Fruit fly (Drosophila melanogaster) whole organism, embryonic: ENCODE data around the gene Syx18.

ENCODE experiments used
- Adf1 ChIP-seq: fragments of 200-800 bp; sonication (Bioruptor generic); IDR thresholded peaks from 2 replicates; pipeline ENCODE4 v1.3.6; 2022; ENCODE audit warnings: missing biosample characterization, missing genetic modification characterization
- BEAF-32 ChIP-seq: fragments of 200-800 bp; sonication (Bioruptor generic); optimal IDR thresholded peaks from 3 replicates; lab custom pipeline; 2017; ENCODE audit warnings: missing biosample characterization, missing genetic modification characterization, mild to moderate bottlenecking, moderate library complexity, missing genetic modification reagents
- CG12071 ChIP-seq: fragments of 200-800 bp; sonication (Bioruptor generic); optimal IDR thresholded peaks from 3 replicates; lab custom pipeline; 2018; ENCODE audit warnings: missing biosample characterization, mild to moderate bottlenecking, missing genetic modification characterization
- CG14050 ChIP-seq: fragments of 200-800 bp; sonication (Bioruptor generic); IDR thresholded peaks from 3 replicates; pipeline ENCODE4 v1.3.6; 2022; ENCODE audit warnings: missing biosample characterization, missing genetic modification characterization
- CG15011 ChIP-seq: fragments of 200-800 bp; sonication (Bioruptor generic); optimal IDR thresholded peaks from 3 replicates; lab custom pipeline; 2018; ENCODE audit warnings: missing biosample characterization, mild to moderate bottlenecking, missing genetic modification characterization
- CG17186 ChIP-seq: fragments of 200-800 bp; sonication (Bioruptor generic); optimal IDR thresholded peaks from 3 replicates; lab custom pipeline; 2017; ENCODE audit warnings: missing biosample characterization, missing genetic modification reagents, missing genetic modification characterization
- CG33213 ChIP-seq: fragments of 200-800 bp; sonication (Bioruptor generic); optimal IDR thresholded peaks from 3 replicates; lab custom pipeline; 2016; ENCODE audit warnings: missing biosample characterization, missing genetic modification characterization
- CG4617 ChIP-seq: fragments of 200-800 bp; sonication (Bioruptor generic); optimal IDR thresholded peaks from 3 replicates; lab custom pipeline; 2016; ENCODE audit warnings: missing biosample characterization, missing genetic modification characterization, borderline replicate concordance
- CG6791 ChIP-seq: fragments of 200-800 bp; sonication (Bioruptor generic); IDR thresholded peaks from 3 replicates; pipeline ENCODE4 v1.3.6; 2022; ENCODE audit warnings: missing biosample characterization, missing genetic modification characterization; ENCODE audit not compliant: partially characterized antibody
- CG6854 ChIP-seq: fragments of 200-800 bp; sonication (Bioruptor generic); optimal IDR thresholded peaks from 3 replicates; lab custom pipeline; 2017; ENCODE audit warnings: missing biosample characterization, mild to moderate bottlenecking, missing genetic modification characterization
- CG7372 ChIP-seq: fragments of 200-800 bp; sonication (Bioruptor generic); IDR thresholded peaks from 2 replicates; pipeline ENCODE4 v1.3.6; 2022; ENCODE audit warnings: missing biosample characterization, missing genetic modification characterization
- CG7963 ChIP-seq: fragments of 200-800 bp; sonication (Bioruptor generic); IDR thresholded peaks from 3 replicates; pipeline ENCODE4 v1.3.6; 2022; ENCODE audit warnings: missing biosample characterization, missing genetic modification characterization; ENCODE audit not compliant: partially characterized antibody
- CG9797 ChIP-seq: fragments of 200-800 bp; sonication (Bioruptor generic); optimal IDR thresholded peaks from 3 replicates; lab custom pipeline; 2018; ENCODE audit warnings: missing biosample characterization, mild to moderate bottlenecking, missing genetic modification characterization
- CG9932 ChIP-seq: fragments of 200-800 bp; sonication (Bioruptor generic); IDR thresholded peaks from 2 replicates; pipeline ENCODE4 v1.3.6; 2022; ENCODE audit warnings: missing biosample characterization, missing genetic modification characterization
- Chrac-16 ChIP-seq: fragments of 200-800 bp; sonication (Bioruptor generic); optimal IDR thresholded peaks from 3 replicates; lab custom pipeline; 2016; ENCODE audit warnings: missing biosample characterization, missing genetic modification characterization
- D19A ChIP-seq: fragments of 200-800 bp; optimal IDR thresholded peaks from 3 replicates; lab custom pipeline; 2019; ENCODE audit warnings: missing biosample characterization, mild to moderate bottlenecking, missing genetic modification characterization, moderate library complexity
- Dbx ChIP-seq: fragments of 200-800 bp; sonication (Bioruptor generic); IDR thresholded peaks from 3 replicates; pipeline ENCODE4 v1.3.6; 2022; ENCODE audit warnings: missing biosample characterization, missing genetic modification characterization
- Deaf1 ChIP-seq: fragments of 200-800 bp; optimal IDR thresholded peaks from 3 replicates; lab custom pipeline; 2019; ENCODE audit warnings: missing biosample characterization, mild to moderate bottlenecking, missing genetic modification characterization, moderate library complexity
- Dp ChIP-seq: fragments of 200-800 bp; sonication (Bioruptor generic); optimal IDR thresholded peaks from 2 replicates; lab custom pipeline; 2018; ENCODE audit warnings: missing biosample characterization, mild to moderate bottlenecking, missing genetic modification characterization, moderate library complexity
- Dref ChIP-seq: fragments of 200-800 bp; sonication (Bioruptor generic); IDR thresholded peaks from 2 replicates; pipeline ENCODE4 v1.3.6; 2022; ENCODE audit warnings: missing biosample characterization, missing genetic modification characterization
- E2f2 ChIP-seq: fragments of 200-800 bp; sonication (Bioruptor generic); IDR thresholded peaks from 2 replicates; pipeline ENCODE4 v1.3.6; 2022; ENCODE audit warnings: missing biosample characterization, missing genetic modification characterization
- Ets97D ChIP-seq: fragments of 200-800 bp; sonication (Bioruptor generic); optimal IDR thresholded peaks from 3 replicates; lab custom pipeline; 2016; ENCODE audit warnings: missing biosample characterization, missing genetic modification characterization
- Gug ChIP-seq: fragments of 200-800 bp; sonication (Bioruptor generic); IDR thresholded peaks from 4 replicates; pipeline ENCODE4 v1.3.6; 2022; ENCODE audit warnings: missing biosample characterization, missing genetic modification characterization
- HmgZ ChIP-seq: fragments of 200-800 bp; sonication (Bioruptor generic); optimal IDR thresholded peaks from 2 replicates; lab custom pipeline; 2018; ENCODE audit warnings: missing biosample characterization, mild to moderate bottlenecking, missing genetic modification characterization
- MBD-R2 ChIP-seq: fragments of 200-800 bp; sonication (Bioruptor generic); IDR thresholded peaks from 2 replicates; pipeline ENCODE4 v1.3.6; 2022; ENCODE audit warnings: missing biosample characterization, missing genetic modification characterization
- Myb ChIP-seq: fragments of 200-800 bp; sonication (Bioruptor generic); optimal IDR thresholded peaks from 2 replicates; lab custom pipeline; 2016; ENCODE audit warnings: missing biosample characterization, missing genetic modification characterization
- NC2α ChIP-seq: fragments of 200-800 bp; sonication (Bioruptor generic); optimal IDR thresholded peaks from 2 replicates; lab custom pipeline; 2016; ENCODE audit warnings: missing biosample characterization, missing genetic modification characterization
- Rfx ChIP-seq: fragments of 200-800 bp; sonication (Bioruptor generic); IDR thresholded peaks from 2 replicates; pipeline ENCODE4 v1.3.6; 2022; ENCODE audit warnings: missing biosample characterization, missing genetic modification characterization
- Scr ChIP-seq: fragments of 200-800 bp; sonication (Bioruptor generic); IDR thresholded peaks from 2 replicates; pipeline ENCODE4 v1.3.6; 2022; ENCODE audit warnings: missing biosample characterization, missing genetic modification characterization; ENCODE audit not compliant: partially characterized antibody
- Sin3A ChIP-seq: fragments of >200 bp; optimal IDR thresholded peaks from 2 replicates; lab custom pipeline; 2018
- Trl ChIP-seq, 3 experiments: fragments of >200 bp in 2 of 3; fragments of 200-800 bp in 1 of 3; sonication (Bioruptor generic) in 1 of 3; optimal IDR thresholded peaks; 2 replicates in 1 of 3; 3 replicates in 2 of 3; lab custom pipeline; 2016 to 2017; ENCODE audit warnings: missing biosample characterization in 1 of 3, missing genetic modification characterization in 1 of 3
- amos ChIP-seq: fragments of 200-800 bp; sonication (Bioruptor generic); IDR thresholded peaks from 2 replicates; pipeline ENCODE4 v1.3.6; 2022; ENCODE audit warnings: missing biosample characterization, missing genetic modification characterization; ENCODE audit not compliant: partially characterized antibody
- bab2 ChIP-seq: fragments of 200-800 bp; sonication (Bioruptor generic); optimal IDR thresholded peaks from 2 replicates; lab custom pipeline; 2016; ENCODE audit warnings: missing biosample characterization, missing genetic modification characterization
- bbx ChIP-seq: fragments of 200-800 bp; sonication (Bioruptor generic); IDR thresholded peaks from 2 replicates; pipeline ENCODE4 v1.3.6; 2022; ENCODE audit warnings: missing biosample characterization, missing genetic modification characterization; ENCODE audit not compliant: partially characterized antibody
- croc ChIP-seq: fragments of 200-800 bp; sonication (Bioruptor generic); conservative IDR thresholded peaks from 3 replicates; pipeline ENCODE4 v1.3.6; 2022; ENCODE audit warnings: missing biosample characterization, missing genetic modification characterization
- cwo ChIP-seq: fragments of 200-800 bp; sonication (Bioruptor generic); optimal IDR thresholded peaks from 3 replicates; lab custom pipeline; 2017; ENCODE audit warnings: missing biosample characterization, missing genetic modification characterization, mild to moderate bottlenecking, moderate library complexity, missing genetic modification reagents
- disco-r ChIP-seq: fragments of 200-800 bp; sonication (Bioruptor generic); optimal IDR thresholded peaks from 2 replicates; lab custom pipeline; 2016; ENCODE audit warnings: missing biosample characterization, missing genetic modification characterization
- dm ChIP-seq: fragments of 200-800 bp; sonication (Bioruptor generic); optimal IDR thresholded peaks from 3 replicates; lab custom pipeline; 2016; ENCODE audit warnings: missing biosample characterization, missing genetic modification characterization
- gem ChIP-seq: fragments of 200-800 bp; sonication (Bioruptor generic); optimal IDR thresholded peaks from 2 replicates; lab custom pipeline; 2019; ENCODE audit warnings: missing biosample characterization, mild to moderate bottlenecking, missing genetic modification characterization, moderate library complexity
- gro ChIP-seq: fragments of 200-800 bp; sonication (Bioruptor generic); optimal IDR thresholded peaks from 2 replicates; lab custom pipeline; 2016; ENCODE audit warnings: missing biosample characterization, missing genetic modification characterization
- gt ChIP-seq: fragments of 200-800 bp; sonication (Bioruptor generic); IDR thresholded peaks from 2 replicates; pipeline ENCODE4 v1.3.6; 2022; ENCODE audit warnings: missing biosample characterization, missing genetic modification characterization
- knrl ChIP-seq: fragments of 200-800 bp; sonication (Bioruptor generic); IDR thresholded peaks from 3 replicates; pipeline ENCODE4 v1.3.6; 2022; ENCODE audit warnings: missing biosample characterization, missing genetic modification characterization; ENCODE audit not compliant: partially characterized antibody
- mam ChIP-seq: fragments of 200-800 bp; sonication (Bioruptor generic); optimal IDR thresholded peaks from 3 replicates; lab custom pipeline; 2016; ENCODE audit warnings: missing biosample characterization, missing genetic modification characterization
- pros ChIP-seq: fragments of 200-800 bp; sonication (Bioruptor generic); optimal IDR thresholded peaks from 3 replicates; lab custom pipeline; 2019; ENCODE audit warnings: missing biosample characterization, mild to moderate bottlenecking, missing genetic modification characterization, moderate library complexity
- pzg ChIP-seq: fragments of 200-800 bp; sonication (Bioruptor generic); optimal IDR thresholded peaks from 3 replicates; lab custom pipeline; 2018; ENCODE audit warnings: missing biosample characterization, mild to moderate bottlenecking, missing genetic modification characterization, moderate library complexity
- row ChIP-seq: fragments of 200-800 bp; sonication (Bioruptor generic); IDR thresholded peaks from 3 replicates; pipeline ENCODE4 v1.3.6; 2022; ENCODE audit warnings: missing biosample characterization, missing genetic modification characterization
- seq ChIP-seq: fragments of 200-800 bp; sonication (Bioruptor generic); IDR thresholded peaks from 2 replicates; pipeline ENCODE4 v1.3.6; 2022; ENCODE audit warnings: missing biosample characterization, missing genetic modification characterization
- sna ChIP-seq: fragments of 200-800 bp; sonication (Bioruptor generic); IDR thresholded peaks from 2 replicates; pipeline ENCODE4 v1.3.6; 2022; ENCODE audit warnings: missing biosample characterization, missing genetic modification characterization; ENCODE audit not compliant: partially characterized antibody
- tll ChIP-seq, 2 experiments: fragments of 200-800 bp in 1 of 2; fragments of >200 bp in 1 of 2; sonication (Bioruptor generic) in 1 of 2; optimal IDR thresholded peaks; 2 replicates each; lab custom pipeline; 2017 to 2019; ENCODE audit warnings: missing biosample characterization in 2 of 2, missing genetic modification characterization in 2 of 2, mild to moderate bottlenecking in 1 of 2, moderate library complexity in 1 of 2
- tx ChIP-seq: fragments of 200-800 bp; sonication (Bioruptor generic); optimal IDR thresholded peaks from 2 replicates; lab custom pipeline; 2016; ENCODE audit warnings: missing biosample characterization, missing genetic modification characterization

Syx18 gene

DNA sequence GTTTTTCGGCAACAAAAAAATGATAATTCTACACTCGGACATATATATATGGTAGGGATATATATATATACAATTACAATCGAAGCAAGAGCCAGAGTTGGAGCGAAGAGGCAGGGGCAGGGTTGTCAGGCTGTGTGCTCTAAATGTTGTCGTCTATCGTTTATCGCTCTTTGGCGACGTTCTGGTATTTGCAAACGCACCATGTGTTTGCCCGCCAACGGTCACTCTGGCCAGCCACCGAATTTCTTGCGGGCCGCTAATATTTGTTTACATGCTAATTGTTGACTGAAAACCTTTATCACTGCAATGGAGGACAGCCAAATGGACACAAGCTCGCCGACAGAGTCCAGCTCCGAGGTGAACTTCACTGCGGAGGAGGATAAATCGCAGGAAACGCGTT is 24.6 kb upstream of the Syx18 start, which contains the start of the genes puf and ash2:
Gene puf, minus strand, starts transcription at position 121 of the 400 bp plus-strand sequence.
Gene ash2, plus strand, starts transcription at position 203 of the 400 bp plus-strand sequence.
- peak; percentile 93 for TF ChIP-seq pzg (GFP tag; lab: Kevin White, UChicago)
- no peak for TF ChIP-seq CG12071 (GFP tag; lab: Kevin White, UChicago)
- no peak for TF ChIP-seq tll (GFP tag; optimal IDR thresholded peaks at IDR 0.05; lab: Kevin White, UChicago)
- TF ChIP-seq tx (GFP tag; lab: Kevin White, UChicago) = no peak
- peak; percentile 74 for TF ChIP-seq Sin3A (lab: Kevin White, UChicago)
- peak; percentile 63 for TF ChIP-seq CG6791 (GFP tag; lab: Robert Waterston, UW)
- peak; percentile 81 for TF ChIP-seq bbx (GFP tag; lab: Robert Waterston, UW)
- TF ChIP-seq row (GFP tag; lab: Robert Waterston, UW) = peak; percentile 25; the same call in 1 of the 3 replicates
- TF ChIP-seq Gug (GFP tag; lab: Robert Waterston, UW) = peak; percentile 3; the same call in 1 of the 4 replicates
- TF ChIP-seq gro (GFP tag; lab: Kevin White, UChicago) = no peak
- TF ChIP-seq seq = no peak
- TF ChIP-seq CG6854 (GFP tag; lab: Kevin White, UChicago) = no peak
- peak; percentile 51 for TF ChIP-seq Myb (GFP tag; lab: Kevin White, UChicago)
- peak; percentile 55 for TF ChIP-seq Ets97D (GFP tag; lab: Kevin White, UChicago)
- TF ChIP-seq bab2 (GFP tag; lab: Kevin White, UChicago) = no peak
- TF ChIP-seq MBD-R2 (GFP tag; lab: Robert Waterston, UW) = peak; percentile 96
- TF ChIP-seq BEAF-32 (GFP tag; lab: Kevin White, UChicago) = peak; percentile 55
- no peak for TF ChIP-seq disco-r
- TF ChIP-seq Adf1 (GFP tag; lab: Robert Waterston, UW) = peak; percentile 40; the same call in 1 of the 2 replicates
- TF ChIP-seq CG15011 (GFP tag; lab: Kevin White, UChicago) = no peak
- no peak for TF ChIP-seq Chrac-16 (GFP tag; lab: Kevin White, UChicago)
- no peak for TF ChIP-seq croc (GFP tag; lab: Robert Waterston, UW)
- TF ChIP-seq CG7372 = no peak
- TF ChIP-seq Deaf1 (tag; lab: Kevin White, UChicago) = no peak
- TF ChIP-seq mam (GFP tag; lab: Kevin White, UChicago) = no peak
- peak in 1 of 2 experiments; percentile 6 for TF ChIP-seq Trl (optimal IDR thresholded peaks at IDR 0.05; lab: Kevin White, UChicago)
- TF ChIP-seq Trl (GFP tag; optimal IDR thresholded peaks at IDR 0.05; lab: Kevin White, UChicago) = peak; percentile 25
- peak; percentile 71 for TF ChIP-seq HmgZ (tag; lab: Kevin White, UChicago)
- peak; percentile 73 for TF ChIP-seq CG4617 (GFP tag; lab: Kevin White, UChicago)
- TF ChIP-seq Dref (GFP tag; lab: Robert Waterston, UW) = peak; percentile 90
- peak; percentile 52 for TF ChIP-seq Dp (GFP tag; lab: Kevin White, UChicago)
- TF ChIP-seq CG9797 (GFP tag; lab: Kevin White, UChicago) = peak; percentile 81
- peak; percentile 24 for TF ChIP-seq dm (GFP tag; lab: Kevin White, UChicago)
- TF ChIP-seq knrl (GFP tag; lab: Robert Waterston, UW) = peak; percentile 43; the same call in 2 of the 3 replicates
- TF ChIP-seq CG33213 (GFP tag; lab: Kevin White, UChicago) = no peak
- no peak for TF ChIP-seq cwo
- TF ChIP-seq amos = peak; percentile 57
- peak; percentile 27; the same call in 1 of the 2 replicates for TF ChIP-seq sna
- no peak for TF ChIP-seq NC2α (GFP tag; lab: Kevin White, UChicago)
- TF ChIP-seq Scr (GFP tag; lab: Robert Waterston, UW) = peak; percentile 46
- TF ChIP-seq gt (GFP tag; lab: Robert Waterston, UW) = no peak
- no peak for TF ChIP-seq Dbx (GFP tag; lab: Robert Waterston, UW)
- TF ChIP-seq CG14050 = no peak
- peak; percentile 44 for TF ChIP-seq CG17186
- peak; percentile 58 for TF ChIP-seq E2f2 (GFP tag; lab: Robert Waterston, UW)
- TF ChIP-seq pros (GFP tag; lab: Kevin White, UChicago) = no peak
- TF ChIP-seq D19A (tag; lab: Kevin White, UChicago) = no peak
- peak; percentile 55; the same call in 1 of the 3 replicates for TF ChIP-seq CG7963 (GFP tag; lab: Robert Waterston, UW)
- peak; percentile 51 for TF ChIP-seq Rfx
- TF ChIP-seq gem = no peak
- no peak for TF ChIP-seq CG9932 (GFP tag; lab: Robert Waterston, UW)
